Fruit fly (Drosophila melanogaster): ENCODE results near the gene CG17193.

dm6 chr3R:20006617-20007016 is 49.3 kb downstream of the CG17193 start:
- no peak for TF ChIP-seq svp (GFP tag)
- TF ChIP-seq OdsH (GFP tag; optimal IDR thresholded peaks at IDR 0.05) = no peak
